Fruit fly (Drosophila melanogaster) whole organism, embryonic: ENCODE data around the gene cu.

Experiments used
- Bgb ChIP-seq: fragments of 200-800 bp; sonication (Bioruptor generic); IDR thresholded peaks from 2 replicates; pipeline ENCODE4 v1.3.6; 2022; ENCODE audit warnings: missing biosample characterization, missing genetic modification characterization; ENCODE audit not compliant: partially characterized antibody
- CG11504 ChIP-seq: fragments of 200-800 bp; sonication (Bioruptor generic); optimal IDR thresholded peaks from 3 replicates; lab custom pipeline; 2019; ENCODE audit warnings: missing biosample characterization, mild to moderate bottlenecking, missing genetic modification characterization, moderate library complexity
- CG13624 ChIP-seq: fragments of 200-800 bp; sonication (Bioruptor generic); optimal IDR thresholded peaks from 2 replicates; lab custom pipeline; 2016; ENCODE audit warnings: missing biosample characterization, missing genetic modification characterization
- CG14014 ChIP-seq: fragments of 200-800 bp; sonication (Bioruptor generic); IDR thresholded peaks from 2 replicates; pipeline ENCODE4 v1.3.6; 2022; ENCODE audit warnings: missing biosample characterization, missing genetic modification characterization
- CG15011 ChIP-seq: fragments of 200-800 bp; sonication (Bioruptor generic); optimal IDR thresholded peaks from 3 replicates; lab custom pipeline; 2018; ENCODE audit warnings: missing biosample characterization, mild to moderate bottlenecking, missing genetic modification characterization
- CG17186 ChIP-seq: fragments of 200-800 bp; sonication (Bioruptor generic); optimal IDR thresholded peaks from 3 replicates; lab custom pipeline; 2017; ENCODE audit warnings: missing biosample characterization, missing genetic modification reagents, missing genetic modification characterization
- CG17802 ChIP-seq: fragments of 200-800 bp; sonication (Bioruptor generic); optimal IDR thresholded peaks from 2 replicates; lab custom pipeline; 2018; ENCODE audit warnings: missing biosample characterization, mild to moderate bottlenecking, missing genetic modification characterization, moderate library complexity
- CG17912 ChIP-seq: fragments of 200-800 bp; sonication (Bioruptor generic); optimal IDR thresholded peaks from 2 replicates; lab custom pipeline; 2018; ENCODE audit warnings: missing biosample characterization, mild to moderate bottlenecking, missing genetic modification characterization
- CG18619 ChIP-seq: fragments of 200-800 bp; sonication (Bioruptor generic); optimal IDR thresholded peaks from 3 replicates; lab custom pipeline; 2017; ENCODE audit warnings: missing biosample characterization, mild to moderate bottlenecking, missing genetic modification characterization
- CG3065 ChIP-seq: fragments of 200-800 bp; sonication (Bioruptor generic); optimal IDR thresholded peaks from 2 replicates; lab custom pipeline; 2016; ENCODE audit warnings: missing biosample characterization, missing genetic modification characterization
- CG32532 ChIP-seq: fragments of 200-800 bp; sonication (Bioruptor generic); IDR thresholded peaks from 2 replicates; pipeline ENCODE4 v1.3.6; 2022; ENCODE audit warnings: missing biosample characterization, missing genetic modification characterization
- CG4854 ChIP-seq: fragments of 200-800 bp; sonication (Bioruptor generic); optimal IDR thresholded peaks from 2 replicates; lab custom pipeline; 2016; ENCODE audit warnings: missing biosample characterization, missing genetic modification characterization, inconsistent platforms
- CG5953 ChIP-seq: fragments of 200-800 bp; sonication (Bioruptor generic); IDR thresholded peaks from 2 replicates; pipeline ENCODE4 v1.3.6; 2022; ENCODE audit warnings: missing biosample characterization, missing genetic modification characterization
- CG7357 ChIP-seq: fragments of 200-800 bp; sonication (Bioruptor generic); IDR thresholded peaks from 3 replicates; pipeline ENCODE4 v1.3.6; 2022; ENCODE audit warnings: missing biosample characterization, missing genetic modification characterization
- CG7839 ChIP-seq: fragments of 200-800 bp; sonication (Bioruptor generic); optimal IDR thresholded peaks from 3 replicates; lab custom pipeline; 2018; ENCODE audit warnings: missing biosample characterization, mild to moderate bottlenecking, missing genetic modification characterization, moderate library complexity
- CG7987 ChIP-seq: fragments of 200-800 bp; sonication (Bioruptor generic); optimal IDR thresholded peaks from 2 replicates; lab custom pipeline; 2018; ENCODE audit warnings: missing biosample characterization, mild to moderate bottlenecking, missing genetic modification characterization, moderate library complexity
- CG8290 ChIP-seq, 3 experiments: fragments of 200-800 bp; sonication (Bioruptor generic); optimal IDR thresholded peaks; 2 replicates each; lab custom pipeline; 2016 to 2019; ENCODE audit warnings: missing biosample characterization in 3 of 3, missing genetic modification characterization in 3 of 3, mild to moderate bottlenecking in 2 of 3, moderate library complexity in 1 of 3
- CG8388 ChIP-seq: fragments of 200-800 bp; sonication (Bioruptor generic); optimal IDR thresholded peaks from 2 replicates; lab custom pipeline; 2019; ENCODE audit warnings: missing biosample characterization, mild to moderate bottlenecking, missing genetic modification characterization, moderate library complexity
- Chrac-16 ChIP-seq: fragments of 200-800 bp; sonication (Bioruptor generic); optimal IDR thresholded peaks from 3 replicates; lab custom pipeline; 2016; ENCODE audit warnings: missing biosample characterization, missing genetic modification characterization
- Dad ChIP-seq: fragments of 200-800 bp; sonication (Bioruptor generic); optimal IDR thresholded peaks from 3 replicates; lab custom pipeline; 2016; ENCODE audit warnings: missing biosample characterization, missing genetic modification characterization
- Fer3 ChIP-seq: fragments of 200-800 bp; sonication (Bioruptor generic); optimal IDR thresholded peaks from 2 replicates; lab custom pipeline; 2018; ENCODE audit warnings: missing biosample characterization, mild to moderate bottlenecking, missing genetic modification characterization, moderate library complexity
- H2.0 ChIP-seq: fragments of 200-800 bp; sonication (Bioruptor generic); IDR thresholded peaks from 2 replicates; pipeline ENCODE4 v1.3.6; 2022; ENCODE audit warnings: missing biosample characterization, missing genetic modification characterization
- Hand ChIP-seq: fragments of 200-800 bp; sonication (Bioruptor generic); optimal IDR thresholded peaks from 2 replicates; lab custom pipeline; 2017; ENCODE audit warnings: mild to moderate bottlenecking, missing biosample characterization, missing genetic modification reagents, missing genetic modification characterization
- Hmr ChIP-seq: fragments of 200-800 bp; sonication (Bioruptor generic); optimal IDR thresholded peaks from 3 replicates; lab custom pipeline; 2017; ENCODE audit warnings: mild to moderate bottlenecking, missing biosample characterization, missing genetic modification reagents, missing genetic modification characterization
- Hmx ChIP-seq: fragments of 200-800 bp; sonication (Bioruptor generic); optimal IDR thresholded peaks from 2 replicates; lab custom pipeline; 2016; ENCODE audit warnings: missing biosample characterization, missing genetic modification characterization
- Hsf ChIP-seq: fragments of 200-800 bp; sonication (Bioruptor generic); optimal IDR thresholded peaks from 3 replicates; lab custom pipeline; 2016; ENCODE audit warnings: missing biosample characterization, missing genetic modification characterization
- NK7.1 ChIP-seq: fragments of 200-800 bp; sonication (Bioruptor generic); optimal IDR thresholded peaks from 3 replicates; lab custom pipeline; 2016; ENCODE audit warnings: missing biosample characterization, missing genetic modification characterization
- YL-1 ChIP-seq: fragments of 200-800 bp; sonication (Bioruptor generic); optimal IDR thresholded peaks from 3 replicates; lab custom pipeline; 2017; ENCODE audit warnings: missing biosample characterization, mild to moderate bottlenecking, missing genetic modification characterization
- bigmax ChIP-seq: fragments of 200-800 bp; sonication (Bioruptor generic); optimal IDR thresholded peaks from 2 replicates; lab custom pipeline; 2018; ENCODE audit warnings: missing biosample characterization, mild to moderate bottlenecking, missing genetic modification characterization
- bsh ChIP-seq, 2 experiments: fragments of 200-800 bp; sonication (Bioruptor generic); optimal IDR thresholded peaks; 2 replicates each; lab custom pipeline; 2017 to 2018; ENCODE audit warnings: mild to moderate bottlenecking in 2 of 2, missing biosample characterization in 2 of 2, missing genetic modification characterization in 2 of 2, moderate library complexity in 1 of 2
- dpn ChIP-seq, 2 experiments: fragments of 200-800 bp; sonication (Bioruptor generic); optimal IDR thresholded peaks; 3 replicates each; lab custom pipeline; 2016; ENCODE audit warnings: missing biosample characterization in 2 of 2, missing genetic modification characterization in 2 of 2
- ftz-f1 ChIP-seq: fragments of 200-800 bp; sonication (Bioruptor generic); optimal IDR thresholded peaks from 2 replicates; lab custom pipeline; 2016; ENCODE audit warnings: missing biosample characterization, missing genetic modification characterization
- fu2 ChIP-seq: fragments of 200-800 bp; sonication (Bioruptor generic); optimal IDR thresholded peaks from 2 replicates; lab custom pipeline; 2016; ENCODE audit warnings: missing biosample characterization, missing genetic modification characterization
- gce ChIP-seq: fragments of 200-800 bp; sonication (Bioruptor generic); IDR thresholded peaks from 3 replicates; pipeline ENCODE4 v1.3.6; 2022; ENCODE audit warnings: missing biosample characterization, missing genetic modification characterization
- hkb ChIP-seq, 2 experiments: fragments of 200-800 bp in 1 of 2; fragments of >200 bp in 1 of 2; sonication (Bioruptor generic) in 1 of 2; IDR thresholded peaks in 1 of 2; optimal IDR thresholded peaks in 1 of 2; 2 replicates each; pipeline versions ENCODE4 v1.3.6 to Lab custom; 2017 to 2022; ENCODE audit warnings: missing biosample characterization in 1 of 2, missing genetic modification characterization in 1 of 2
- mirr ChIP-seq: fragments of 200-800 bp; sonication (Bioruptor generic); optimal IDR thresholded peaks from 3 replicates; lab custom pipeline; 2018; ENCODE audit warnings: missing biosample characterization, mild to moderate bottlenecking, missing genetic modification characterization
- otp ChIP-seq: fragments of 200-800 bp; sonication (Bioruptor generic); IDR thresholded peaks from 3 replicates; pipeline ENCODE4, ENCODE4 v1.3.6; 2022; ENCODE audit warnings: missing biosample characterization, missing genetic modification characterization
- peb ChIP-seq: fragments of 200-800 bp; sonication (Bioruptor generic); IDR thresholded peaks from 2 replicates; pipeline ENCODE4 v1.3.6; 2022; ENCODE audit warnings: missing biosample characterization, missing genetic modification characterization
- sd ChIP-seq: fragments of 200-800 bp; sonication (Bioruptor generic); optimal IDR thresholded peaks from 3 replicates; lab custom pipeline; 2018; ENCODE audit warnings: missing biosample characterization, mild to moderate bottlenecking, missing genetic modification characterization, moderate library complexity
- sens ChIP-seq: fragments of 200-800 bp; sonication (Bioruptor generic); peaks from one replicate; lab custom pipeline; 2016; ENCODE audit warnings: missing biosample characterization, missing genetic modification characterization
- slbo ChIP-seq: fragments of 200-800 bp; sonication (Bioruptor generic); IDR thresholded peaks from 2 replicates; pipeline ENCODE4 v1.3.6; 2022; ENCODE audit warnings: missing biosample characterization, missing genetic modification characterization
- sob ChIP-seq: fragments of 200-800 bp; sonication (Bioruptor generic); IDR thresholded peaks from 2 replicates; pipeline ENCODE4 v1.3.6; 2022; ENCODE audit warnings: missing biosample characterization, missing genetic modification characterization
- stc ChIP-seq: fragments of 200-800 bp; sonication (Bioruptor generic); IDR thresholded peaks from 2 replicates; pipeline ENCODE4 v1.3.6; 2022; ENCODE audit warnings: missing biosample characterization, missing genetic modification characterization
- zen ChIP-seq: fragments of 200-800 bp; sonication (Bioruptor generic); optimal IDR thresholded peaks from 3 replicates; lab custom pipeline; 2018; ENCODE audit warnings: missing biosample characterization, mild to moderate bottlenecking, missing genetic modification characterization, moderate library complexity

cu gene

DNA sequence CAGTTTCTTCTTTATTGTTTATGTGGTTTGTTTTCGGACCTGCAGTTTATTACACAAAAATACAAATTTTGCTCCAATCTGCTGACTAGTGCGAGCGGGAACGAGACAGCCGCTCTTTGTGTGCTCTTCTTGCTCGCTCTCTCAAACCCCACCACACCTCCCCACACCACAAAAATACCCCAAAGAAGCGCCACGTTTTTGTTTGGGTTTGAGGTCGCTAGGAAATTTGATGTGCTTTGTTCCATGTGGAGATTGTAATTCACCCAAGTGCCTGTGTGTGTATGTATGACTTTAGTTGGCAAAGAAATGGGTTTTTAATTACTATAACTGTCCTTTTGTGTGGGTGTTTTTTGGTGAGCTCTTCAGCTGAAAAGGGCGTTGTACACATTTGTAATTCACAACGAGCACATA, 675 bp downstream of the cu start (continued):
- TF ChIP-seq mirr (GFP tag; lab: Kevin White, UChicago) (peak; percentile 31), Chrac-16 (GFP tag; lab: Kevin White, UChicago) (no peak), bsh (GFP tag; optimal IDR thresholded peaks at IDR 0.05; lab: Kevin White, UChicago) (no peak), gce (GFP tag; lab: Robert Waterston, UW) (no peak), Hand (GFP tag; lab: Kevin White, UChicago) (no peak), CG14014 (GFP tag; lab: Robert Waterston, UW) (peak; percentile 46; the same call in 1 of the 2 replicates), CG13624 (peak; percentile 12), dpn (GFP tag; optimal IDR thresholded peaks at IDR 0.05; lab: Kevin White, UChicago) (peak; percentile 19 to 27), CG17802 (tag; lab: Kevin White, UChicago) (no peak), otp (0 out of 3 replicates have a peak, but pooled peaks have one; percentile 8), CG32532 (GFP tag; lab: Robert Waterston, UW) (peak; percentile 54), zen (tag; lab: Kevin White, UChicago) (no peak), CG15011 (no peak), CG7987 (GFP tag; lab: Kevin White, UChicago) (peak; percentile 23), slbo (GFP tag; lab: Robert Waterston, UW) (peak; percentile 39), Hsf (no peak), CG5953 (GFP tag; lab: Robert Waterston, UW) (no peak), bigmax (GFP tag; lab: Kevin White, UChicago) (no peak), CG17186 (GFP tag; lab: Kevin White, UChicago) (no peak), stc (GFP tag; lab: Robert Waterston, UW) (no peak), ftz-f1 (GFP tag; lab: Kevin White, UChicago) (peak; percentile 54), H2.0 (no peak), fu2 (no peak), CG7839 (peak; percentile 34), CG7357 (GFP tag; lab: Robert Waterston, UW) (no peak), sob (GFP tag; lab: Robert Waterston, UW) (peak; percentile 51; the same call in 1 of the 2 replicates), CG4854 (no peak), CG17912 (GFP tag; lab: Kevin White, UChicago) (no peak), CG11504 (tag; lab: Kevin White, UChicago) (no peak), Dad (peak; percentile 18), Fer3 (tag; lab: Kevin White, UChicago) (peak; percentile 12), CG3065 (GFP tag; lab: Kevin White, UChicago) (no peak), CG18619 (no peak), NK7.1 (GFP tag; lab: Kevin White, UChicago) (no peak), Bgb (GFP tag; lab: Robert Waterston, UW) (peak; percentile 49), peb (GFP tag; lab: Robert Waterston, UW) (no peak), sd (tag; lab: Kevin White, UChicago) (peak; percentile 86), CG8290 (GFP tag; optimal IDR thresholded peaks at IDR 0.05; lab: Kevin White, UChicago) (no peak), CG8290 (tag; optimal IDR thresholded peaks at IDR 0.05; lab: Kevin White, UChicago) (peak in 1 of 2 experiments; percentile 72), Hmx (GFP tag; lab: Kevin White, UChicago) (no peak), CG8388 (GFP tag; lab: Kevin White, UChicago) (no peak), YL-1 (no peak), Hmr (peak; percentile 17), hkb (optimal IDR thresholded peaks at IDR 0.05; lab: Kevin White, UChicago) (no peak), hkb (GFP tag; IDR thresholded peaks at IDR 0.05; lab: Robert Waterston, UW) (no peak), sens (peak; percentile 56)
